Fruit fly (Drosophila melanogaster): ENCODE data around the gene HP1D3csd.
A peak's percentile ranks its signal among the peaks of the same experiment; 100 is the strongest.

HP1D3csd gene

DNA sequence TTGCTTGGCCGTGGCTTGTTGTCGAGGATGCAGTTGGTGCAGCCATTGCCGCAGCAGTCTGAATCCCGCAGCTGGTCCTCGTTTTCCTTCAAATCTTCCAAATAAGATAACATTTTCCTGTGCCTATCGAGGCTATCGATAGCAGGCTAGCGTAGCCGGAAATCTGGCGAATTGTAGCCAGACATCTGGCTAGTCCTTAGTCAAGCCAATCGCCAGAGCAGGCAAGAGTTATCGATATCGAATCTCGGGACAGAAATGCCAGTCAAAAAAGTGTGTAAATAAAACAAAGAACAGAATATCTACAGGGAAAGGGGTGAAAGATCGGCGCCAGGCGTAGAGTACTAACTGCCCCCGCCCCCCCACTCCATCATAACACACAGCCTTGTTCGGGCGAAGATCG lies 3.3 kb downstream of the HP1D3csd start, which contains the start of the genes CG7914 and CG14194:
Gene CG7914 (minus strand): TSS at position 113 of the 400 bp plus-strand sequence.
Gene CG14194 (plus strand): TSS at position 220 of the 400 bp plus-strand sequence.
- no peak for TF ChIP-seq crc (GFP tag; optimal IDR thresholded peaks at IDR 0.05)
- TF ChIP-seq peb (GFP tag; IDR thresholded peaks at IDR 0.05): no peak
- peak; percentile 74 for TF ChIP-seq MESR4 (GFP tag; optimal IDR thresholded peaks at IDR 0.05)
- TF ChIP-seq dmrt11E (tag; optimal IDR thresholded peaks at IDR 0.05): no peak
- no peak for TF ChIP-seq CG3407 (GFP tag; optimal IDR thresholded peaks at IDR 0.05)
- TF ChIP-seq CTCF (GFP tag; optimal IDR thresholded peaks at IDR 0.05): no peak
- no peak for TF ChIP-seq sd (tag; optimal IDR thresholded peaks at IDR 0.05)
- no peak for TF ChIP-seq Six4 (GFP tag; optimal IDR thresholded peaks at IDR 0.05)
- no peak for TF ChIP-seq abd-A (tag; optimal IDR thresholded peaks at IDR 0.05)
- TF ChIP-seq CG5953 (GFP tag; IDR thresholded peaks at IDR 0.05): no peak
- peak; percentile 19; the same call in 1 of the 2 replicates for TF ChIP-seq onecut (GFP tag; IDR thresholded peaks at IDR 0.05)
- peak; percentile 22 for TF ChIP-seq phol (tag; optimal IDR thresholded peaks at IDR 0.05)
- TF ChIP-seq Dref (GFP tag; IDR thresholded peaks at IDR 0.05): peak; percentile 96
- no peak for TF ChIP-seq Fer3 (tag; optimal IDR thresholded peaks at IDR 0.05)
- TF ChIP-seq MBD-R2 (GFP tag; IDR thresholded peaks at IDR 0.05): peak; percentile 92
- 0 out of 2 replicates have a peak, but pooled peaks have one; percentile 32 for TF ChIP-seq sob (GFP tag; IDR thresholded peaks at IDR 0.05)
- no peak for TF ChIP-seq tin (GFP tag; optimal IDR thresholded peaks at IDR 0.05)
- no peak for TF ChIP-seq Meics (GFP tag; optimal IDR thresholded peaks at IDR 0.05)
- TF ChIP-seq CG2199 (GFP tag; IDR thresholded peaks at IDR 0.05): no peak
- no peak for TF ChIP-seq Dad (GFP tag; optimal IDR thresholded peaks at IDR 0.05)
- TF ChIP-seq CG18011 (GFP tag; optimal IDR thresholded peaks at IDR 0.05): peak; percentile 46
- TF ChIP-seq crol (GFP tag; IDR thresholded peaks at IDR 0.05): no peak
- no peak for TF ChIP-seq tap (tag; optimal IDR thresholded peaks at IDR 0.05)
- no peak for TF ChIP-seq CG8359 (GFP tag; optimal IDR thresholded peaks at IDR 0.05; ENCODE audit: borderline replicate concordance)
- TF ChIP-seq ftz-f1 (GFP tag; optimal IDR thresholded peaks at IDR 0.05): no peak
- no peak for TF ChIP-seq Atf3 (GFP tag; optimal IDR thresholded peaks at IDR 0.05)
- peak; percentile 28 for TF ChIP-seq CG14710 (tag; optimal IDR thresholded peaks at IDR 0.05)
- TF ChIP-seq CG9932 (GFP tag; IDR thresholded peaks at IDR 0.05): peak; percentile 15; the same call in 1 of the 2 replicates
- TF ChIP-seq nerfin-2 (GFP tag; IDR thresholded peaks at IDR 0.05; ENCODE audit: partially characterized antibody): peak; percentile 93
- TF ChIP-seq CG9609 (GFP tag; optimal IDR thresholded peaks at IDR 0.05): no peak
- peak; percentile 14 for TF ChIP-seq grau (tag; optimal IDR thresholded peaks at IDR 0.05)
- TF ChIP-seq YL-1 (GFP tag; optimal IDR thresholded peaks at IDR 0.05): peak; percentile 43
- peak; percentile 45 for TF ChIP-seq HmgZ (tag; optimal IDR thresholded peaks at IDR 0.05)
- TF ChIP-seq CG9817 (tag; optimal IDR thresholded peaks at IDR 0.05): no peak
- no peak for TF ChIP-seq CG14441 (GFP tag; IDR thresholded peaks at IDR 0.05)
- no peak for TF ChIP-seq Nf-YC (tag; optimal IDR thresholded peaks at IDR 0.05)
- no peak for TF ChIP-seq CG15696 (tag; optimal IDR thresholded peaks at IDR 0.05)
- TF ChIP-seq Abd-B (GFP tag; optimal IDR thresholded peaks at IDR 0.05): no peak
- TF ChIP-seq HmgD (GFP tag; optimal IDR thresholded peaks at IDR 0.05): peak; percentile 29
- TF ChIP-seq Bgb (GFP tag; IDR thresholded peaks at IDR 0.05; ENCODE audit: partially characterized antibody): peak; percentile 87
- TF ChIP-seq D19A (tag; optimal IDR thresholded peaks at IDR 0.05): no peak
- TF ChIP-seq CG11504 (tag; optimal IDR thresholded peaks at IDR 0.05): no peak
- TF ChIP-seq stc (GFP tag; IDR thresholded peaks at IDR 0.05): no peak
- no peak for TF ChIP-seq CG7987 (GFP tag; optimal IDR thresholded peaks at IDR 0.05)
- peak in 1 of 2 experiments; percentile 51 for TF ChIP-seq crp (GFP tag; optimal IDR thresholded peaks at IDR 0.05)
- TF ChIP-seq CG10209 (GFP tag; optimal IDR thresholded peaks at IDR 0.05): no peak
- no peak for TF ChIP-seq CG6254 (GFP tag; optimal IDR thresholded peaks at IDR 0.05)
- peak; percentile 8 for TF ChIP-seq nmo (GFP tag; optimal IDR thresholded peaks at IDR 0.05)
- TF ChIP-seq vfl (GFP tag; optimal IDR thresholded peaks at IDR 0.05): no peak
- no peak for TF ChIP-seq eyg (GFP tag; optimal IDR thresholded peaks at IDR 0.05)
- TF ChIP-seq Hey (tag; optimal IDR thresholded peaks at IDR 0.05): no peak
